Worm (Caenorhabditis elegans): ENCODE results near the gene dpr-1.

The dpr-1 gene

ce11 chrV:13893583-13893982 lies 48.4 kb downstream of the dpr-1 start:
- TF ChIP-seq cebp-1 (GFP tag; IDR thresholded peaks at IDR 0.05) (no peak), cebp-1 (tag; optimal IDR thresholded peaks at IDR 0.05) (peak; percentile 1), xnd-1 (tag; optimal IDR thresholded peaks at IDR 0.05) (no peak), nfya-2 (GFP tag; IDR thresholded peaks at IDR 0.05) (no peak), snpc-1.3 (tag; optimal IDR thresholded peaks at IDR 0.05; ENCODE audit: insufficient read depth) (no peak), pbrm-1 (GFP tag; IDR thresholded peaks at IDR 0.05) (no peak), dox-1 (GFP tag; IDR thresholded peaks at IDR 0.05) (peak; percentile 67), ztf-25 (GFP tag; IDR thresholded peaks at IDR 0.05) (no peak), nhr-80 (tag; optimal IDR thresholded peaks at IDR 0.05) (peak; percentile 86), gei-17 (GFP tag; optimal IDR thresholded peaks at IDR 0.05) (no peak)

DNA sequence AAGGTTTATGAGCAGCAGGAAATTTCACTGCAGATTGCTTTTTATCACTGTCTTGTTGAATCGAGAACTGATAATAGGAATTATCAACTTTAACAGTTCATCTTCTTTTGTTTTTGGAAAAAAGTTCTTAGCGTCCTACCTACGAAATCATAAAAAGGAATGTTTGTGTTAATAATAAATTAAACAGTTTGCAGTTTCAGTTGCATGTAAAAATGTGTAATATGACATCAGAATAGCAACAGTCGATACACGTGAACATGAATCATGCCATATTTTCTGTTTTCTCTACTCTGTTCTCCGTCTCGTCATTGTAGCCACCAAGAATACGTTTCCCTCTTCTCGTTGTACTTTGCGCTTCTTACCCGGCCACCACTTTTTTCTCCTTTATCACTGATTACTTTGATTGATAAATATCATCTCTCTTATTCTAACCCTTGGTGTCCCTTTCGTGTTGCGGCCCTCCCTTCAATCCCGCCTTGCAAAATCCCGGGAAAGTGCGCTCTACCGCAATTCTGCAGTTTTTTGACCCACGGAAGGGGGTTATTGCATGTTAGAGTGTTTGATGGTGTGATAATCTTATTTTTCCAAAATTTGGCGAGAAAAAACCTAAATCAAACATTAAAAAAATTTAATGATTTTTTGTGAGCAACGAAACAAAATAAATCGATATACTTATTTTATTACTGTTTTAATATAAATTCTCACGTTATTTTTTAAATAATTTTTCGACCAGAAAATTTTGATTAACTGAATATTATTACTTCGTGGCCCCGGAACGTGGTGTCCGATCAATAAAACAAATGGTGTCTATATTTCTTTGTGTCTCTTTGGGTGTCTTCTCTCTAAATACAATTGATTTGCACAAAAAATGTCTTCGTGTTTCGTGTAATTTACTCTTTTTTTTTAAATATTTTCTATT lies 49.3 kb downstream of the dpr-1 start, which contains the start of gene sptl-3:
Gene sptl-3, plus strand, starts transcription at position 869 of the 919 bp plus-strand sequence.
- TF ChIP-seq ztf-28 (GFP tag; IDR thresholded peaks at IDR 0.05) (no peak), ztf-26 (tag; optimal IDR thresholded peaks at IDR 0.05) (peak; percentile 40), fkh-3 (tag; optimal IDR thresholded peaks at IDR 0.05) (no peak), attf-5 (GFP tag; optimal IDR thresholded peaks at IDR 0.05) (peak; percentile 1), mel-28 (tag; optimal IDR thresholded peaks at IDR 0.05; ENCODE audit: borderline replicate concordance) (no peak), nhr-80 (tag; optimal IDR thresholded peaks at IDR 0.05) (peak; percentile 86), snpc-1.3 (tag; optimal IDR thresholded peaks at IDR 0.05; ENCODE audit: insufficient read depth) (no peak), let-526 (GFP tag; IDR thresholded peaks at IDR 0.05) (no peak), lin-35 (GFP tag; optimal IDR thresholded peaks at IDR 0.05) (peak in 1 of 3 experiments; percentile 29), Y53F4B.3 (GFP tag; IDR thresholded peaks at IDR 0.05) (no peak), bed-2 (GFP tag; IDR thresholded peaks at IDR 0.05) (no peak), F37B4.10 (GFP tag; IDR thresholded peaks at IDR 0.05) (no peak), atf-7 (tag; optimal IDR thresholded peaks at IDR 0.05) (peak; percentile 65), ekl-4 (GFP tag; IDR thresholded peaks at IDR 0.05) (no peak), ztf-6 (GFP tag; IDR thresholded peaks at IDR 0.05) (no peak), mcd-1 (GFP tag; IDR thresholded peaks at IDR 0.05) (peak; percentile 53), lin-40 (tag; optimal IDR thresholded peaks at IDR 0.05) (peak; percentile 47), nfya-2 (GFP tag; IDR thresholded peaks at IDR 0.05) (no peak), B0035.1 (tag; optimal IDR thresholded peaks at IDR 0.05) (no peak), aptf-2 (GFP tag; conservative IDR thresholded peaks at IDR 0.05) (no peak), B0336.3 (GFP tag; IDR thresholded peaks at IDR 0.05) (no peak), lag-1 (GFP tag; IDR thresholded peaks at IDR 0.05) (no peak)

- no peak for TF ChIP-seq bed-1 (GFP tag; IDR thresholded peaks at IDR 0.05)
- peak; percentile 52 for TF ChIP-seq nhr-80 (tag; optimal IDR thresholded peaks at IDR 0.05)
- TF ChIP-seq T07F8.4 (tag; optimal IDR thresholded peaks at IDR 0.05), result no peak
- no peak for TF ChIP-seq F37B4.10 (GFP tag; IDR thresholded peaks at IDR 0.05)
- no peak for TF ChIP-seq F22D6.2 (tag; optimal IDR thresholded peaks at IDR 0.05)
Measured at ce11 chrV:13891489-13891888, 50.5 kb downstream of the dpr-1 start.

- TF ChIP-seq Y95B8A.8 (GFP tag; IDR thresholded peaks at IDR 0.05), result no peak
- no peak for TF ChIP-seq ztf-28 (GFP tag; IDR thresholded peaks at IDR 0.05)
- no peak for TF ChIP-seq F23B12.7 (tag; optimal IDR thresholded peaks at IDR 0.05; ENCODE audit: insufficient read depth)
- no peak for TF ChIP-seq ceh-91 (GFP tag; IDR thresholded peaks at IDR 0.05)
- TF ChIP-seq F39B2.1 (GFP tag; IDR thresholded peaks at IDR 0.05), result no peak
- TF ChIP-seq let-607 (tag; optimal IDR thresholded peaks at IDR 0.05), result no peak
- TF ChIP-seq zim-3 (tag; optimal IDR thresholded peaks at IDR 0.05), result no peak
- no peak for TF ChIP-seq egl-44 (GFP tag; IDR thresholded peaks at IDR 0.05)
- no peak for TF ChIP-seq lin-40 (tag; optimal IDR thresholded peaks at IDR 0.05)
- TF ChIP-seq F37B4.10 (GFP tag; IDR thresholded peaks at IDR 0.05), result no peak
- TF ChIP-seq ceh-100 (GFP tag; IDR thresholded peaks at IDR 0.05), result no peak
Measured at ce11 chrV:13890473-13890872, 51.5 kb downstream of the dpr-1 start, which contains the start of gene lbp-8. Gene lbp-8 (plus strand): TSS chrV:13890773.
